Fruit fly (Drosophila melanogaster) whole organism, embryonic: ENCODE results near the gene CG6254.

Source experiments
- Adf1 ChIP-seq: fragments of 200-800 bp; sonication (Bioruptor generic); IDR thresholded peaks from 2 replicates; pipeline ENCODE4 v1.3.6; 2022; ENCODE audit warnings: missing biosample characterization, missing genetic modification characterization
- Bgb ChIP-seq: fragments of 200-800 bp; sonication (Bioruptor generic); IDR thresholded peaks from 2 replicates; pipeline ENCODE4 v1.3.6; 2022; ENCODE audit warnings: missing biosample characterization, missing genetic modification characterization; ENCODE audit not compliant: partially characterized antibody
- CG10321 ChIP-seq: fragments of 200-800 bp; sonication (Bioruptor generic); IDR thresholded peaks from 2 replicates; pipeline ENCODE4 v1.3.6; 2022; ENCODE audit warnings: missing biosample characterization, missing genetic modification characterization
- CG10366 ChIP-seq: fragments of 200-800 bp; sonication (Bioruptor generic); IDR thresholded peaks from 2 replicates; pipeline ENCODE4 v1.3.6; 2022; ENCODE audit warnings: missing biosample characterization, missing genetic modification characterization
- CG11695 ChIP-seq: fragments of 200-800 bp; sonication (Bioruptor generic); IDR thresholded peaks from 3 replicates; pipeline ENCODE4 v1.3.6; 2022; ENCODE audit warnings: missing biosample characterization, missing genetic modification characterization
- CG12155 ChIP-seq: fragments of 200-800 bp; sonication (Bioruptor generic); optimal IDR thresholded peaks from 3 replicates; lab custom pipeline; 2016; ENCODE audit warnings: missing biosample characterization, missing genetic modification characterization
- CG12744 ChIP-seq: fragments of 200-800 bp; sonication (Bioruptor generic); optimal IDR thresholded peaks from 2 replicates; lab custom pipeline; 2016; ENCODE audit warnings: missing biosample characterization, missing genetic modification characterization
- CG12942 ChIP-seq: fragments of 200-800 bp; sonication (Bioruptor generic); optimal IDR thresholded peaks from 3 replicates; lab custom pipeline; 2016; ENCODE audit warnings: missing biosample characterization, missing genetic modification characterization
- CG1603 ChIP-seq: fragments of 200-800 bp; sonication (Bioruptor generic); optimal IDR thresholded peaks from 2 replicates; lab custom pipeline; 2019; ENCODE audit warnings: missing biosample characterization, mild to moderate bottlenecking, missing genetic modification characterization, moderate library complexity
- CG16815 ChIP-seq: fragments of 200-800 bp; sonication (Bioruptor generic); optimal IDR thresholded peaks from 3 replicates; lab custom pipeline; 2017; ENCODE audit warnings: missing biosample characterization, mild to moderate bottlenecking, missing genetic modification characterization
- CG17385 ChIP-seq: fragments of 200-800 bp; sonication (Bioruptor generic); optimal IDR thresholded peaks from 3 replicates; lab custom pipeline; 2018; ENCODE audit warnings: missing biosample characterization, mild to moderate bottlenecking, missing genetic modification characterization
- CG17568 ChIP-seq: fragments of 200-800 bp; sonication (Bioruptor generic); optimal IDR thresholded peaks from 2 replicates; lab custom pipeline; 2018; ENCODE audit warnings: missing biosample characterization, mild to moderate bottlenecking, missing genetic modification characterization, moderate library complexity
- CG3065 ChIP-seq: fragments of 200-800 bp; sonication (Bioruptor generic); optimal IDR thresholded peaks from 2 replicates; lab custom pipeline; 2016; ENCODE audit warnings: missing biosample characterization, missing genetic modification characterization
- CG4617 ChIP-seq: fragments of 200-800 bp; sonication (Bioruptor generic); optimal IDR thresholded peaks from 3 replicates; lab custom pipeline; 2016; ENCODE audit warnings: missing biosample characterization, missing genetic modification characterization, borderline replicate concordance
- CG5953 ChIP-seq: fragments of 200-800 bp; sonication (Bioruptor generic); IDR thresholded peaks from 2 replicates; pipeline ENCODE4 v1.3.6; 2022; ENCODE audit warnings: missing biosample characterization, missing genetic modification characterization
- CG7963 ChIP-seq: fragments of 200-800 bp; sonication (Bioruptor generic); IDR thresholded peaks from 3 replicates; pipeline ENCODE4 v1.3.6; 2022; ENCODE audit warnings: missing biosample characterization, missing genetic modification characterization; ENCODE audit not compliant: partially characterized antibody
- CG8765 ChIP-seq: fragments of 200-800 bp; sonication (Bioruptor generic); IDR thresholded peaks from 2 replicates; pipeline ENCODE4 v1.3.6; 2022; ENCODE audit warnings: missing biosample characterization, missing genetic modification characterization
- CG9437 ChIP-seq: fragments of 200-800 bp; sonication (Bioruptor generic); optimal IDR thresholded peaks from 2 replicates; lab custom pipeline; 2018; ENCODE audit warnings: missing biosample characterization, mild to moderate bottlenecking, missing genetic modification characterization
- D ChIP-seq, 2 experiments: fragments of 200-800 bp in 1 of 2; fragments of >200 bp in 1 of 2; sonication (Bioruptor generic) in 1 of 2; optimal IDR thresholded peaks; 2 replicates in 1 of 2; 3 replicates in 1 of 2; lab custom pipeline; 2017; ENCODE audit warnings: mild to moderate bottlenecking in 1 of 2, missing biosample characterization in 1 of 2, missing genetic modification characterization in 1 of 2, missing genetic modification reagents in 1 of 2
- Dip2 ChIP-seq: fragments of 200-800 bp; sonication (Bioruptor generic); IDR thresholded peaks from 2 replicates; pipeline ENCODE4 v1.3.6; 2022; ENCODE audit warnings: missing biosample characterization, missing genetic modification characterization
- Dll ChIP-seq: fragments of 200-800 bp; sonication (Bioruptor generic); IDR thresholded peaks from 4 replicates; pipeline ENCODE4 v1.3.6; 2022; ENCODE audit warnings: missing biosample characterization, missing genetic modification characterization; ENCODE audit not compliant: partially characterized antibody
- Doc3 ChIP-seq: fragments of 200-800 bp; sonication (Bioruptor generic); IDR thresholded peaks from 3 replicates; pipeline ENCODE4 v1.3.6; 2022; ENCODE audit warnings: missing biosample characterization, missing genetic modification characterization; ENCODE audit not compliant: partially characterized antibody
- E2f2 ChIP-seq: fragments of 200-800 bp; sonication (Bioruptor generic); IDR thresholded peaks from 2 replicates; pipeline ENCODE4 v1.3.6; 2022; ENCODE audit warnings: missing biosample characterization, missing genetic modification characterization
- Fer3 ChIP-seq: fragments of 200-800 bp; sonication (Bioruptor generic); optimal IDR thresholded peaks from 2 replicates; lab custom pipeline; 2018; ENCODE audit warnings: missing biosample characterization, mild to moderate bottlenecking, missing genetic modification characterization, moderate library complexity
- Hr39 ChIP-seq: fragments of >200 bp; optimal IDR thresholded peaks from 2 replicates; lab custom pipeline; 2017
- Lpt ChIP-seq: fragments of >200 bp; optimal IDR thresholded peaks from 2 replicates; lab custom pipeline; 2018; ENCODE audit warnings: missing biosample characterization, missing genetic modification characterization
- MESR4 ChIP-seq: fragments of 200-800 bp; sonication (Bioruptor generic); optimal IDR thresholded peaks from 2 replicates; lab custom pipeline; 2018; ENCODE audit warnings: missing biosample characterization, mild to moderate bottlenecking, missing genetic modification characterization, moderate library complexity
- Med ChIP-seq: fragments of 200-800 bp; sonication (Bioruptor generic); peaks from one replicate; lab custom pipeline; 2016; ENCODE audit warnings: missing biosample characterization, missing genetic modification characterization, mild to moderate bottlenecking, inconsistent platforms, moderate library complexity
- Opbp ChIP-seq: fragments of 200-800 bp; sonication (Bioruptor generic); IDR thresholded peaks from 3 replicates; pipeline ENCODE4 v1.3.6; 2022; ENCODE audit warnings: missing biosample characterization, missing genetic modification characterization; ENCODE audit not compliant: partially characterized antibody
- Optix ChIP-seq: fragments of 200-800 bp; sonication (Bioruptor generic); IDR thresholded peaks from 3 replicates; pipeline ENCODE4 v1.3.6; 2022; ENCODE audit warnings: missing biosample characterization, missing genetic modification characterization
- Trl ChIP-seq, 3 experiments: fragments of >200 bp in 2 of 3; fragments of 200-800 bp in 1 of 3; sonication (Bioruptor generic) in 1 of 3; optimal IDR thresholded peaks; 2 replicates in 1 of 3; 3 replicates in 2 of 3; lab custom pipeline; 2016 to 2017; ENCODE audit warnings: missing biosample characterization in 1 of 3, missing genetic modification characterization in 1 of 3
- bigmax ChIP-seq: fragments of 200-800 bp; sonication (Bioruptor generic); optimal IDR thresholded peaks from 2 replicates; lab custom pipeline; 2018; ENCODE audit warnings: missing biosample characterization, mild to moderate bottlenecking, missing genetic modification characterization
- cad ChIP-seq: fragments of >200 bp; optimal IDR thresholded peaks from 2 replicates; lab custom pipeline; 2017; ENCODE audit warnings: missing biosample characterization, missing genetic modification characterization
- chinmo ChIP-seq: fragments of 200-800 bp; sonication (Bioruptor generic); IDR thresholded peaks from 4 replicates; pipeline ENCODE4 v1.3.6; 2022; ENCODE audit warnings: missing biosample characterization, missing genetic modification characterization; ENCODE audit not compliant: partially characterized antibody
- chm ChIP-seq: fragments of 200-800 bp; sonication (Bioruptor generic); IDR thresholded peaks from 2 replicates; pipeline ENCODE4 v1.3.6; 2022; ENCODE audit warnings: missing biosample characterization, missing genetic modification characterization
- ems ChIP-seq: fragments of 200-800 bp; sonication (Bioruptor generic); optimal IDR thresholded peaks from 3 replicates; lab custom pipeline; 2016; ENCODE audit warnings: missing biosample characterization, missing genetic modification characterization
- eve ChIP-seq, 2 experiments: fragments of >200 bp; optimal IDR thresholded peaks; 2 replicates each; lab custom pipeline; 2017; ENCODE audit warnings: missing biosample characterization in 2 of 2, missing genetic modification characterization in 2 of 2
- ftz-f1 ChIP-seq: fragments of 200-800 bp; sonication (Bioruptor generic); optimal IDR thresholded peaks from 2 replicates; lab custom pipeline; 2016; ENCODE audit warnings: missing biosample characterization, missing genetic modification characterization
- insv ChIP-seq, 2 experiments: fragments of 200-800 bp; sonication (Bioruptor generic); optimal IDR thresholded peaks; 3 replicates each; lab custom pipeline; 2016 to 2018; ENCODE audit warnings: missing biosample characterization in 2 of 2, missing genetic modification characterization in 2 of 2
- kah ChIP-seq: fragments of 200-800 bp; sonication (Bioruptor generic); optimal IDR thresholded peaks from 2 replicates; lab custom pipeline; 2018; ENCODE audit warnings: missing biosample characterization, mild to moderate bottlenecking, missing genetic modification characterization
- lbe ChIP-seq: fragments of 200-800 bp; sonication (Bioruptor generic); optimal IDR thresholded peaks from 2 replicates; lab custom pipeline; 2016; ENCODE audit warnings: missing biosample characterization, mild to moderate bottlenecking, missing genetic modification characterization
- p53 ChIP-seq: fragments of 200-800 bp; sonication (Bioruptor generic); optimal IDR thresholded peaks from 2 replicates; lab custom pipeline; 2016; ENCODE audit warnings: missing biosample characterization, missing genetic modification characterization
- pros ChIP-seq: fragments of 200-800 bp; sonication (Bioruptor generic); optimal IDR thresholded peaks from 3 replicates; lab custom pipeline; 2019; ENCODE audit warnings: missing biosample characterization, mild to moderate bottlenecking, missing genetic modification characterization, moderate library complexity
- psq ChIP-seq: fragments of 200-800 bp; sonication (Bioruptor generic); optimal IDR thresholded peaks from 2 replicates; lab custom pipeline; 2017; ENCODE audit warnings: missing biosample characterization, missing genetic modification characterization
- ro ChIP-seq: fragments of 200-800 bp; sonication (Bioruptor generic); IDR thresholded peaks from 2 replicates; pipeline ENCODE4 v1.3.6; 2022; ENCODE audit warnings: missing biosample characterization, missing genetic modification characterization
- run ChIP-seq: fragments of 200-800 bp; sonication (Bioruptor generic); optimal IDR thresholded peaks from 3 replicates; lab custom pipeline; 2018; ENCODE audit warnings: missing biosample characterization, mild to moderate bottlenecking, missing genetic modification characterization
- vfl ChIP-seq: fragments of 200-800 bp; sonication (Bioruptor generic); optimal IDR thresholded peaks from 2 replicates; lab custom pipeline; 2016; ENCODE audit warnings: missing biosample characterization, missing genetic modification characterization
- vvl ChIP-seq: fragments of 200-800 bp; sonication (Bioruptor generic); IDR thresholded peaks from 2 replicates; pipeline ENCODE4 v1.3.6; 2022; ENCODE audit warnings: missing biosample characterization, missing genetic modification characterization
- z ChIP-seq: fragments of 200-800 bp; sonication (Bioruptor generic); IDR thresholded peaks from 3 replicates; pipeline ENCODE4 v1.3.6; 2022; ENCODE audit warnings: missing biosample characterization, missing genetic modification characterization

CG6254 gene

DNA sequence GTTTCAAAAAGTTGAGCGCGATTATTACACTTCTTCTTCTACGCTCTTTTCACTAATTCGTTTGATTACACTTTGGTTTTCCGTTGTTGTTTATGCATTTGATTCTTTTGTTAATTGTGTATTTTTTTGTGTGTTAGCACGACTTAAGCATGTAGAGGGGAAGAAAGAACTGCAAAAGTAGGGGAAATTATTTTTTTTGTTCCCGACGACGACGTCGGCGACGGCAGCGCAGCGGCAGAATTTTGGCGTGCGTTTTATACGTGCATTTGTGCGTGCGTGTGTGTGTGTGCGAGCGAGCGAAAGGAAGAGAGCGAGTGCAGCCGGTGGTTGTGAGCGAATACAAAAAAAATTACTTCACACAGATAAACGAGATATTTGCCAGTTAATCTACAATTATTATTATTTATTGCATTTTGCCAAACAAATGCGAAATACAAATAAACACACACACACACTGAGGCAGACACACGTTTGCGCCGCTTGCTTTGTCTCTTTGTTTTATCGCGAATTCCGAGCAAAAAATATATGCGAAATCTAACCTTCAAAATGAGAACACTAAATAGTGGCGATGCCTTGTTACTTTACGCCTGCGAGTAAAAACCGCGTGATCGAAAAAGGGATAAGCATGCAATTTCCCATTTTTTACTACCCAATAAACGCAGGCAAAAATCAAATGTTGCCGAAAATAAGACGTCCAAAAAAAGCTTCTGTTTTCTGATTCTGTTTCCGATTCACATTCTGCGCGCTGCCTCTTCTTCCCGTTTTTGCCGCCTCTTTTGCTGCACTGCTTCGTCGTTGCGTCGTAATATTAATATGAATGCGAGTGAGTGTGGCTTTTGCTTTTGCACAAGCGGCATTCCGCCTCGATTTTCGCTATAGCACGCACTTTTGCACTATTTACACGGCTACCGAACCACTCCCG is 27.5 kb downstream of the CG6254 start (continued):
- TF ChIP-seq Trl (optimal IDR thresholded peaks at IDR 0.05; lab: Kevin White, UChicago) (peak; percentile 35 to 53), Trl (GFP tag; optimal IDR thresholded peaks at IDR 0.05; lab: Kevin White, UChicago) (no peak), CG9437 (peak; percentile 79), insv (GFP tag; optimal IDR thresholded peaks at IDR 0.05; lab: Kevin White, UChicago) (peak in 1 of 2 experiments; percentile 15), kah (GFP tag; lab: Kevin White, UChicago) (peak; percentile 86), Adf1 (GFP tag; lab: Robert Waterston, UW) (peak; percentile 84), CG17568 (GFP tag; lab: Kevin White, UChicago) (no peak), D (optimal IDR thresholded peaks at IDR 0.05; lab: Kevin White, UChicago) (no peak), D (GFP tag; optimal IDR thresholded peaks at IDR 0.05; lab: Kevin White, UChicago) (no peak), eve (GFP tag; optimal IDR thresholded peaks at IDR 0.05; lab: Kevin White, UChicago) (peak in 1 of 2 experiments; percentile 30), CG1603 (tag; lab: Kevin White, UChicago) (no peak), Optix (GFP tag; lab: Robert Waterston, UW) (no peak), CG4617 (no peak), Med (GFP tag; lab: Kevin White, UChicago) (peak; percentile 33), CG5953 (no peak), psq (GFP tag; lab: Kevin White, UChicago) (peak; percentile 72), vvl (0 out of 2 replicates have a peak, but pooled peaks have one; percentile 10), bigmax (GFP tag; lab: Kevin White, UChicago) (peak; percentile 59), CG7963 (GFP tag; lab: Robert Waterston, UW) (no peak), CG10321 (GFP tag; lab: Robert Waterston, UW) (0 out of 2 replicates have a peak, but pooled peaks have one; percentile 1), cad (GFP tag; lab: Kevin White, UChicago) (no peak), CG12155 (GFP tag; lab: Kevin White, UChicago) (no peak), Hr39 (no peak), ftz-f1 (GFP tag; lab: Kevin White, UChicago) (no peak), vfl (no peak), CG17385 (GFP tag; lab: Kevin White, UChicago) (peak; percentile 79), chinmo (peak; percentile 79; the same call in 1 of the 4 replicates)

DNA sequence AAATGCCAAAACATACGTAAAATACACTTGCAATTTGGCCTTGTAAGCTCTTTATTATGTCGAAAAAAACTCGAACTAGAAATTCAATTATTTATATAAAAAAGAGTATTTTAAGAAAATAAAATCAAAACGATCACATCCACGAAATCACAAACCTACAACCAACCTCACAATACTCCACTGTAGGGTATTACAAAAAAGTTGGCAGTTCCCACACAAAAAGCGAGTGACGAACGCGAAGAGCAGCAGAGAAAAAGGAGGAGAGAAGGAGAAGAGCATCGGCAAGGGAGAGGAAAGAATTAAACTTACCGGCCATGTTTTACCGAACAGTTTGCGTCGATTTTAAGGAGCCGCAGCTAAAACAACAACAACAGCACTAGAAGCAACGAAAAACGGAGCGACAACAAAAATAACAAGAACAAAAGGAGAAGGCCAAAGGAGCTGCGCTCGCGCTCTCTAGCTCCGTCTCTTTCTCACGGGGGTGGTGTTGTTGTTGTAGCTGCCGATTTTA is 28.2 kb downstream of the CG6254 start:
- no peak for TF ChIP-seq Bgb (GFP tag; lab: Robert Waterston, UW)
- peak; percentile 93 for TF ChIP-seq pros (GFP tag; lab: Kevin White, UChicago)
- no peak for TF ChIP-seq CG3065
- TF ChIP-seq Fer3 = no peak
- TF ChIP-seq Dip2 (GFP tag; lab: Robert Waterston, UW) = no peak
- TF ChIP-seq Opbp (GFP tag; lab: Robert Waterston, UW) = no peak
- no peak for TF ChIP-seq CG12744 (GFP tag; lab: Kevin White, UChicago)
- no peak for TF ChIP-seq lbe (GFP tag; lab: Kevin White, UChicago)
- TF ChIP-seq chm (GFP tag; lab: Robert Waterston, UW) = no peak
- TF ChIP-seq Doc3 (GFP tag; lab: Robert Waterston, UW) = no peak
- no peak for TF ChIP-seq p53 (GFP tag; lab: Kevin White, UChicago)
- TF ChIP-seq MESR4 (GFP tag; lab: Kevin White, UChicago) = no peak
- no peak for TF ChIP-seq ro (GFP tag; lab: Robert Waterston, UW)
- no peak for TF ChIP-seq CG16815 (GFP tag; lab: Kevin White, UChicago)
- no peak for TF ChIP-seq CG12942
- no peak for TF ChIP-seq run
- 0 out of 2 replicates have a peak, but pooled peaks have one; percentile 30 for TF ChIP-seq E2f2
- TF ChIP-seq Lpt (GFP tag; lab: Kevin White, UChicago) = no peak
- TF ChIP-seq CG11695 = no peak
- no peak for TF ChIP-seq z (GFP tag; lab: Robert Waterston, UW)
- no peak for TF ChIP-seq ems (GFP tag; lab: Kevin White, UChicago)
- no peak for TF ChIP-seq CG10366 (GFP tag; lab: Robert Waterston, UW)
- no peak for TF ChIP-seq Dll (GFP tag; lab: Robert Waterston, UW)
- no peak for TF ChIP-seq CG8765 (GFP tag; lab: Robert Waterston, UW)
